Worm (Caenorhabditis elegans) whole organism, early embryonic: ENCODE results near the gene F29A7.4.

Experiments
- B0310.2 ChIP-seq: sonication (generic microtip); optimal IDR thresholded peaks from 2 replicates; lab custom pipeline; 2016; ENCODE audit warnings: mild to moderate bottlenecking, missing genetic modification characterization, missing compliant biosample characterization
- F13C5.2 ChIP-seq: sonication (generic microtip); optimal IDR thresholded peaks from 2 replicates; lab custom pipeline; 2017; ENCODE audit warnings: mild to moderate bottlenecking, missing genetic modification characterization, inconsistent platforms, missing compliant biosample characterization
- aly-1 ChIP-seq: sonication (generic microtip); optimal IDR thresholded peaks from 2 replicates; lab custom pipeline; 2016; ENCODE audit warnings: missing genetic modification characterization, missing compliant biosample characterization
- ama-1 ChIP-seq: fragments of 150-350 bp; optimal IDR thresholded peaks from 2 replicates; lab custom pipeline; 2014
- ceh-13 ChIP-seq: fragments of 200-800 bp; sonication (Bioruptor generic); optimal IDR thresholded peaks from 2 replicates; lab custom pipeline; 2018; ENCODE audit warnings: mild to moderate bottlenecking, missing genetic modification characterization, missing compliant biosample characterization
- ceh-36 ChIP-seq: sonication (generic microtip); optimal IDR thresholded peaks from 2 replicates; lab custom pipeline; 2016; ENCODE audit warnings: missing genetic modification characterization, inconsistent platforms, missing compliant biosample characterization
- ets-7 ChIP-seq: sonication (generic microtip); optimal IDR thresholded peaks from 2 replicates; lab custom pipeline; 2016; ENCODE audit warnings: missing genotype, missing genetic modification characterization, missing compliant biosample characterization
- flt-1 ChIP-seq: fragments of 200-800 bp; sonication (Bioruptor generic); IDR thresholded peaks from 2 replicates; pipeline ENCODE4 v1.3.6; 2022; ENCODE audit warnings: missing genetic modification characterization, missing compliant biosample characterization
- hmbx-1 ChIP-seq: sonication (generic microtip); optimal IDR thresholded peaks from 2 replicates; lab custom pipeline; 2016; ENCODE audit warnings: mild to moderate bottlenecking, missing genetic modification characterization, missing compliant biosample characterization
- hmg-4 ChIP-seq: fragments of 200-800 bp; sonication (Bioruptor generic); optimal IDR thresholded peaks from 2 replicates; lab custom pipeline; 2018; ENCODE audit warnings: mild to moderate bottlenecking, missing genetic modification characterization, missing compliant biosample characterization
- hnd-1 ChIP-seq: sonication (generic microtip); optimal IDR thresholded peaks from 2 replicates; lab custom pipeline; 2016; ENCODE audit warnings: missing genetic modification characterization, missing compliant biosample characterization
- pes-1 ChIP-seq: fragments of 200-800 bp; sonication (Bioruptor generic); IDR thresholded peaks from 2 replicates; pipeline ENCODE4 v1.3.6; 2022; ENCODE audit warnings: missing genetic modification reagents, missing genetic modification characterization, missing compliant biosample characterization
- scrt-1 ChIP-seq: fragments of 200-800 bp; sonication (Bioruptor generic); IDR thresholded peaks from 2 replicates; pipeline ENCODE4 v1.3.6; 2022; ENCODE audit warnings: missing genetic modification characterization, missing compliant biosample characterization
- sea-1 ChIP-seq: fragments of 200-800 bp; sonication (Bioruptor generic); conservative IDR thresholded peaks from 2 replicates; pipeline ENCODE4 v1.3.6; 2022; ENCODE audit warnings: missing genetic modification characterization, missing compliant biosample characterization
- tbx-11 ChIP-seq: fragments of 200-800 bp; sonication (Bioruptor generic); IDR thresholded peaks from 2 replicates; pipeline ENCODE4 v1.3.6; 2022; ENCODE audit warnings: missing genetic modification characterization, missing compliant biosample characterization
- tbx-37 ChIP-seq: fragments of 200-800 bp; sonication (Bioruptor generic); conservative IDR thresholded peaks from 2 replicates; pipeline ENCODE4 v1.3.6; 2022; ENCODE audit warnings: missing genetic modification reagents, missing genetic modification characterization, missing compliant biosample characterization
- tra-4 ChIP-seq: sonication (generic microtip); optimal IDR thresholded peaks from 2 replicates; lab custom pipeline; 2017; ENCODE audit warnings: missing genetic modification characterization, missing compliant biosample characterization

Gene F29A7.4

DNA sequence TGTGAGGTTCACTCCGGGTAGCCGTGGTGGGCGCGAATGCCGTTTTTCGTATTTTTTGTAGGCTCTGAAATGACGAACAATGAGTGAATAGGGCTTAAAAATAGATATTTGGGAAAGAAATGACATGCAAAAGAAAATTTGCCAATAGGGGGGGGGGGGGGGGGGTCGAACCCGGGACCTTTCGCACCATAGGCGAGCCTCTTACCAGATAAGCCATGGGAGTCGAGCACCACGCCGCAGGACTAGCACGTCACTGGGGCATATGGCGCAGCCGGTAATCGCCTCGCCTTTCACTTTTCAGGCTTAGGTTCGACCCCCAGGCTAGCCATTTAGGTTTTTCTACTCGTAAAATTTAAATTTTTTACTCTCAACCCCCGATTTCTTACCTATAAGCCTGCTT, 30.6 kb upstream of the F29A7.4 start:
- TF ChIP-seq aly-1 (no peak), ceh-13 (no peak)

DNA sequence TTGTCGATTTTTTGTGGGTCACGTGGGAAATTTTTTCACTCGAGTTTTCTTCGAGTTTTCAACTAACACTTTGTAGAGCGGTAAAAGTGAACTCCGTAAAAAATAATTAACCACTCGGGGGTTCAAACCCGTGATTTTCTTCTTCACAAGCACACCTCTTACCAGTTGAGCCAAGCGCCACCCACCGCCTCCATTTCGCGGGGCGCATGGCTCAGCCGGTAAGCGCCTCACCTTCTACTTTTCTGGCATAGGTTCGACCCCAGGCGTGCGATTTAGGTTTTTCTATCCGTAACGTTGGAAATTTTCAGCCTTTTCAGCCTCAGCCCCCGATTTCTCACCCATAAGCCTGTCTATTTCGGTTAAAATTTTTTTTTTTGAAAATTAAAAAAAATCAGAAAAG, 27.8 kb upstream of the F29A7.4 start:
- TF ChIP-seq hnd-1 (tag; lab: Kevin White, UChicago): no peak
- TF ChIP-seq hmg-4 (GFP tag; lab: Kevin White, UChicago): no peak
- no peak for TF ChIP-seq sea-1 (GFP tag; lab: Robert Waterston, UW)
- no peak for TF ChIP-seq B0310.2 (tag; lab: Kevin White, UChicago)
- TF ChIP-seq ama-1: no peak
- TF ChIP-seq F13C5.2 (tag; lab: Kevin White, UChicago): no peak
- TF ChIP-seq scrt-1: no peak
- TF ChIP-seq ceh-13: no peak
- no peak for TF ChIP-seq tra-4 (tag; lab: Kevin White, UChicago)
- TF ChIP-seq ceh-36: no peak
- TF ChIP-seq pes-1 (GFP tag; lab: Robert Waterston, UW): no peak
- TF ChIP-seq aly-1: no peak
- no peak for TF ChIP-seq ets-7
- no peak for TF ChIP-seq hmbx-1 (tag; lab: Kevin White, UChicago)
- TF ChIP-seq tbx-37 (GFP tag; lab: Robert Waterston, UW): no peak
- TF ChIP-seq tbx-11 (GFP tag; lab: Robert Waterston, UW): no peak
- no peak for TF ChIP-seq flt-1 (GFP tag; lab: Robert Waterston, UW)

DNA sequence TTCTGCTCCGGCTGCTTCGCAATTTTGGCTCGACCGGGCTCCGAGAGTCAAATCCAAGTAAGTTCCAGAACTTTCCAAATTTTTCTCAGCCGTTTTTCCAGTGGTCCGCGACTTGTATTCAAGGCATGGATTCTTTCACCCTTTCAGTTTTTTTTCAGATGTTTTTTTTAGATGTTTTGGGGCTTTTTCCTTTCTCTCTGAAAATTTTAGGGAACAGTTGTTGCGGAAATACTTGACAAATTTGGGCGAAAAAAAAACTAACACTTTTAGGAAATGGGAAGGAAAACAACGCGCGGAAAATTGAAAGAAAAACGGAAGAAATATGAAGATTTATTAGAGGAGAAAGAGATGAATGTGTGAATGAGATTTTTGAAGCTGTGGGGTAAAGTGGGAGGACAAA, 24.2 kb upstream of the F29A7.4 start, which contains the start of the genes T05A8.11 and nep-2:
Gene T05A8.11, minus strand, starts transcription at position 101 of the 400 bp plus-strand sequence.
Gene nep-2, minus strand, starts transcription at position 192 of the 400 bp plus-strand sequence.
- TF ChIP-seq ceh-13 (no peak), scrt-1 (no peak), ets-7 (no peak), tra-4 (tag; lab: Kevin White, UChicago) (no peak), hmbx-1 (tag; lab: Kevin White, UChicago) (no peak), ama-1 (no peak), hmg-4 (GFP tag; lab: Kevin White, UChicago) (no peak), F13C5.2 (tag; lab: Kevin White, UChicago) (no peak), aly-1 (no peak)

DNA sequence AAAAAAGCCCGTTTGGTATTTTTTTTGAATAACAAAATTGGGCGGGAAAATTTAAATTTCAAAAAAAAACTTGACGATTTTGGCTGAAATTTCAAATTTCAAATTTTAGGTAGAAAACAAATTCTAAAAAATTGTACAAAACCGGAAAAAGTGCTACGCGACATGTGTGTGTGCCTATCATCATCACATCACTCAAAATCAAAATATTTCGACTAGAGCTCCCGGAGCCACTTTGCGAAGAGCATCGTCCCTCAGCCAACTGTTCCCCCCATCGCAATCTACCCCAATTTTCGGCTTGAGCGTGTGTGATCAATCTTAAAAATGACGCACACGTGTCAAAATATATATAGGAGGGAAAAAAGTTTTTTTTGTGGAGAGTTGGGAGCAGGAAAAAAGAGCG, 23.0 kb upstream of the F29A7.4 start:
- TF ChIP-seq ama-1 (no peak), hnd-1 (tag; lab: Kevin White, UChicago) (no peak), tbx-11 (GFP tag; lab: Robert Waterston, UW) (no peak), tbx-37 (GFP tag; lab: Robert Waterston, UW) (no peak), hmg-4 (GFP tag; lab: Kevin White, UChicago) (no peak), aly-1 (no peak), scrt-1 (no peak)

DNA sequence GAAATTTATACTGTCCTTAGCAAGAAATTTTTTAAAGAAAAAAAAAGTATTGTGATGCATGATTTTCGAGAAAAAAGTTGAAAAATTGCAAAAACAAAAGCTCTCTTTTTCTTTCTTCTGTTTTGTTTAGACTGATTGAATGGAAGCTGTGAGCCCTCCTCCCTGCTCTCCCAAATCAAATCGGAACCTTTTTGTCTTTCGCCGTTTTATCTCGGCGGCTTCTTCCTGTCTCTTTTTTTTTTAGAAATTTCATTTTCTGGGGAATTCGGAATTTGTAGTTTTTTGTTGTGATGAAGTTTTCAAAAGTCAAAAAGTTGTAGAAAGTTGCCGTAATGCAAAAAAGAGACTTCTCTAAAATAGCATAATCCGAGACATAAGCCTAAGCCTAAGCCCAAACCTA, 19.2 kb upstream of the F29A7.4 start:
- TF ChIP-seq B0310.2 (tag; lab: Kevin White, UChicago): no peak
- no peak for TF ChIP-seq pes-1 (GFP tag; lab: Robert Waterston, UW)
- TF ChIP-seq ceh-13: no peak
- no peak for TF ChIP-seq hmbx-1 (tag; lab: Kevin White, UChicago)
- no peak for TF ChIP-seq hmg-4 (GFP tag; lab: Kevin White, UChicago)
- no peak for TF ChIP-seq scrt-1
- TF ChIP-seq sea-1 (GFP tag; lab: Robert Waterston, UW): no peak
- no peak for TF ChIP-seq ceh-36
- TF ChIP-seq flt-1 (GFP tag; lab: Robert Waterston, UW): no peak
- TF ChIP-seq ets-7: no peak
- no peak for TF ChIP-seq hnd-1 (tag; lab: Kevin White, UChicago)
- TF ChIP-seq tbx-37 (GFP tag; lab: Robert Waterston, UW): no peak

DNA sequence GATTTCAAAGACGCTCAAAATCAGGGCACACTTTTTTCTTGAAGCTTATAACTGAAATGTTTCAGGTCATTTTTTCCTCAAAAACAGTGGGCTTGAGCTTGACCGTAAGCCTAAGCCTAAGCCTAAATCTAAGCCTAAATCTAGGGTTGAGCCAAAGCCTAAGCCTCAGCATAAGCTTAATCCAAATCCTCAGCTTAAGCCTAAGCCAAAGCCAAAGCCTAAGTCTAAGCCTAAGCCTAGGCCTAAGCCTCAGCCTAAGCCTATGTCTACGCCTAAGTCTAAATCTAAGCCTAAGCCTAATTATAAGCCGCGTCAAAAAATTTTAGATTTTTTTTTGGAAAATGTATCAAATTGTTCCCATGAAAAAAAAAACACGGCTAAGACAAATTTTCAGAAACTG, 15.5 kb upstream of the F29A7.4 start:
- TF ChIP-seq sea-1 (GFP tag; lab: Robert Waterston, UW): no peak
- peak; percentile 66 for TF ChIP-seq ceh-36
- no peak for TF ChIP-seq scrt-1
- no peak for TF ChIP-seq ama-1

DNA sequence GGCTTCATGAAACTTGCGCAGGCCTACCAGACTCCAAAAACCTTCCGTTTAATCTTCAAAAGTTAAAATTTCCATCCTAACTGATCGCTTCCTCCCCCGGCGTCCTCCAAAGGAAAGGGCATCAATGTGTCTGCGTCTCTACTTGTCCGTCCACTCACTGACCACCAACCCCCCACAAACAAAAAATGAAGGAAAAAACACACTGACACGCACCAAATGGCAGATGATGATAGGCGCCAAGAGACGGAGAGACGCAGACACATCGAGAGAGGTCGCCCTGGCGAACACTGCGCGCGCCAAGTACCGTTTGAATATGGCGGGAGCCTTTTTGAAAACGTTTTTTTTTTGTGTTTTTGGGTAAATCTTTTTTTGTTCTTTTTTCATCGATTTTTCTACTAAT, 15.1 kb upstream of the F29A7.4 start:
- TF ChIP-seq sea-1 (GFP tag; lab: Robert Waterston, UW) (no peak), hmg-4 (GFP tag; lab: Kevin White, UChicago) (no peak), B0310.2 (tag; lab: Kevin White, UChicago) (no peak), scrt-1 (0 out of 2 replicates have a peak, but pooled peaks have one; percentile 27), ama-1 (no peak)

DNA sequence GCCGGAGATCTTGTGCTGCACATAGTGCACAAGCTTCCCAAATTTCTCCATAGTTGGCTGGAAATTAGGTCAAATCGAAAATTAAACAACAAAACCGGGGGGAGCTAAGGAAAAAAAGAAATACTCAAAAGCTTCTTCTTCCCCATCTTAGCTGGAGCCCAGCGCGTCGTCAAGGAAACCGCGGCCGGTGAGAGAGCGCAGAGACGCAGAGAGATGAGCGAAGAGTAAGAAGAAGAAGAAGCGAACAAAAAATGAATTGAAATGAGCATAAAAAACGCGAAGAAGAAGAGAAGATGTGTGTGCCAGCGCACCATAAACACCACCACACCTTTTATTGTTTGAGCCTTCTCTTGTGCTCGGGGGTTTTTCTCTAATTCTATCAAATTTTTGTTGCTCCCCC, 14.6 kb upstream of the F29A7.4 start, which contains the start of gene wdr-31:
Gene wdr-31, minus strand, starts transcription at position 101 of the 400 bp plus-strand sequence.
- TF ChIP-seq scrt-1: no peak
- no peak for TF ChIP-seq F13C5.2 (tag; lab: Kevin White, UChicago)
- TF ChIP-seq hmbx-1 (tag; lab: Kevin White, UChicago): no peak
- no peak for TF ChIP-seq tbx-11 (GFP tag; lab: Robert Waterston, UW)
- TF ChIP-seq tra-4 (tag; lab: Kevin White, UChicago): no peak
- no peak for TF ChIP-seq flt-1 (GFP tag; lab: Robert Waterston, UW)
- no peak for TF ChIP-seq tbx-37 (GFP tag; lab: Robert Waterston, UW)
- TF ChIP-seq sea-1 (GFP tag; lab: Robert Waterston, UW): no peak
- no peak for TF ChIP-seq ets-7
- TF ChIP-seq pes-1 (GFP tag; lab: Robert Waterston, UW): no peak
- no peak for TF ChIP-seq hmg-4 (GFP tag; lab: Kevin White, UChicago)
- TF ChIP-seq B0310.2 (tag; lab: Kevin White, UChicago): no peak
- no peak for TF ChIP-seq ceh-36
- no peak for TF ChIP-seq aly-1
- no peak for TF ChIP-seq hnd-1 (tag; lab: Kevin White, UChicago)
- no peak for TF ChIP-seq ceh-13
- no peak for TF ChIP-seq ama-1

DNA sequence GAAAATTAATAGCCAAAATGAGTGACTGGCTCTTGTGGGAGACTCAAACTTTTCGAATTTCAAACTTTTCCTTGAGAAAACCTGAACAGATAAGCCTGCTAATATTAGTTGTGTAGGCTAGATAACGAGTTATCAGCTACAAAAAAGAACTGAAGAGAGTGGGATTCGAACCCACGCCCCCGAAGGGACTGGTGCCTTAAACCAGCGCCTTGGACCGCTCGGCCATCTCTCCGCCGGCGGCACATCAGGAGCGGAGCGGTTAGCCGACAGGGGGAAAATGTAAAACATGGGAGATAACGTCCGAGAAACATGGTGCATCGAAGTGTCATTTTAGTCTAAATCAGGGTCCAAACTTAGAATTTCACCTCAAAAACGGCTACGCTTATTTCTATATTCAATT, 14.2 kb upstream of the F29A7.4 start:
- TF ChIP-seq hnd-1 (tag; lab: Kevin White, UChicago) (no peak), tra-4 (tag; lab: Kevin White, UChicago) (no peak), aly-1 (no peak), sea-1 (GFP tag; lab: Robert Waterston, UW) (no peak), F13C5.2 (tag; lab: Kevin White, UChicago) (no peak), pes-1 (GFP tag; lab: Robert Waterston, UW) (no peak), tbx-37 (GFP tag; lab: Robert Waterston, UW) (no peak), ceh-13 (no peak), hmg-4 (GFP tag; lab: Kevin White, UChicago) (no peak), B0310.2 (tag; lab: Kevin White, UChicago) (no peak), tbx-11 (GFP tag; lab: Robert Waterston, UW) (no peak)
